Worm (Caenorhabditis elegans) whole organism, L1 larva: ENCODE data around the gene F11A10.6.

ENCODE experiments used
- C04F5.9 ChIP-seq: sonication (generic microtip); optimal IDR thresholded peaks from 2 replicates; lab custom pipeline; 2016; ENCODE audit warnings: missing genetic modification characterization, missing compliant biosample characterization
- C16A3.4 ChIP-seq: fragments of 150-350 bp; optimal IDR thresholded peaks from 2 replicates; lab custom pipeline; 2014; ENCODE audit warnings: missing biosample characterization, missing genetic modification characterization
- C34B4.2 ChIP-seq: sonication (generic microtip); optimal IDR thresholded peaks from 2 replicates; lab custom pipeline; 2017; ENCODE audit warnings: mild to moderate bottlenecking, missing genetic modification characterization, missing compliant biosample characterization
- F16B12.6 ChIP-seq: fragments of 150-350 bp; optimal IDR thresholded peaks from 2 replicates; lab custom pipeline; 2014; ENCODE audit warnings: missing biosample characterization, missing genetic modification characterization
- aha-1 ChIP-seq: fragments of 150-350 bp; optimal IDR thresholded peaks from 2 replicates; lab custom pipeline; 2014; ENCODE audit warnings: missing biosample characterization, missing genetic modification characterization
- alr-1 ChIP-seq: fragments of 200-800 bp; sonication (Bioruptor generic); optimal IDR thresholded peaks from 2 replicates; lab custom pipeline; 2018; ENCODE audit warnings: borderline replicate concordance, mild to moderate bottlenecking, missing genetic modification characterization, missing compliant biosample characterization
- blmp-1 ChIP-seq: fragments of 150-350 bp; optimal IDR thresholded peaks from 2 replicates; lab custom pipeline; 2014; ENCODE audit warnings: missing biosample characterization, missing genetic modification characterization
- ceh-82 ChIP-seq, 3 experiments: fragments of 150-350 bp in 1 of 3; sonication (generic microtip) in 2 of 3; optimal IDR thresholded peaks; 2 replicates each; lab custom pipeline; 2014 to 2017; ENCODE audit warnings: missing biosample characterization in 3 of 3, missing genetic modification characterization in 3 of 3
- ceh-88 ChIP-seq: fragments of 200-800 bp; sonication (Bioruptor generic); IDR thresholded peaks from 2 replicates; pipeline ENCODE4 v1.3.6; 2022; ENCODE audit warnings: missing genetic modification characterization, missing compliant biosample characterization
- ces-1 ChIP-seq: fragments of 150-350 bp; optimal IDR thresholded peaks from 2 replicates; lab custom pipeline; 2014; ENCODE audit warnings: missing biosample characterization, missing genetic modification reagents, missing genetic modification characterization
- efl-1 ChIP-seq, 4 experiments: fragments of 150-350 bp; optimal IDR thresholded peaks in 3 of 4; peaks in 1 of 4; 1 replicate in 1 of 4; 2 replicates in 3 of 4; lab custom pipeline; 2014; ENCODE audit warnings: missing biosample characterization in 2 of 4, missing genetic modification characterization in 2 of 4, missing genetic modification reagents in 2 of 4
- efl-3 ChIP-seq: fragments of 200-800 bp; sonication (Bioruptor generic); optimal IDR thresholded peaks from 2 replicates; lab custom pipeline; 2018; ENCODE audit warnings: mild to moderate bottlenecking, missing genetic modification characterization, missing compliant biosample characterization
- fkh-8 ChIP-seq: sonication (generic microtip); optimal IDR thresholded peaks from 2 replicates; lab custom pipeline; 2016; ENCODE audit warnings: mild to moderate bottlenecking, missing genetic modification characterization, missing compliant biosample characterization
- fos-1 ChIP-seq: fragments of 150-350 bp; optimal IDR thresholded peaks from 2 replicates; lab custom pipeline; 2014; ENCODE audit warnings: missing biosample characterization, missing genetic modification characterization
- grh-1 ChIP-seq: fragments of 200-800 bp; sonication (Bioruptor generic); IDR thresholded peaks from 2 replicates; pipeline ENCODE4 v1.3.6; 2022; ENCODE audit warnings: missing genetic modification reagents, missing genetic modification characterization, missing compliant biosample characterization
- hpl-2 ChIP-seq: fragments of 150-350 bp; optimal IDR thresholded peaks from 2 replicates; lab custom pipeline; 2014; ENCODE audit warnings: missing biosample characterization, missing genetic modification reagents, missing genetic modification characterization
- isw-1 ChIP-seq: fragments of 200-800 bp; sonication (Bioruptor generic); IDR thresholded peaks from 2 replicates; pipeline ENCODE4 v1.3.6; 2022; ENCODE audit warnings: missing genetic modification characterization, missing compliant biosample characterization
- lin-14 ChIP-seq: fragments of 200-800 bp; sonication (Bioruptor generic); optimal IDR thresholded peaks from 2 replicates; lab custom pipeline; 2018; ENCODE audit warnings: mild to moderate bottlenecking, missing genetic modification characterization, moderate library complexity, missing compliant biosample characterization
- lin-35 ChIP-seq, 2 experiments: fragments of 150-350 bp; optimal IDR thresholded peaks; 2 replicates each; lab custom pipeline; 2014; ENCODE audit warnings: missing biosample characterization in 2 of 2, missing genetic modification characterization in 2 of 2, missing genetic modification reagents in 2 of 2
- lin-39 ChIP-seq: fragments of 150-350 bp; optimal IDR thresholded peaks from 2 replicates; lab custom pipeline; 2014; ENCODE audit warnings: missing biosample characterization, missing genetic modification reagents, missing genetic modification characterization
- lir-3 ChIP-seq: sonication (generic microtip); optimal IDR thresholded peaks from 2 replicates; lab custom pipeline; 2016; ENCODE audit warnings: mild to moderate bottlenecking, missing genetic modification characterization, moderate library complexity, missing compliant biosample characterization; ENCODE audit not compliant: poor library complexity
- lsy-2 ChIP-seq, 2 experiments: fragments of 150-350 bp; optimal IDR thresholded peaks; 2 replicates each; lab custom pipeline; 2014; ENCODE audit warnings: missing biosample characterization in 2 of 2, missing genetic modification characterization in 2 of 2
- mab-9 ChIP-seq: fragments of 200-800 bp; sonication (Bioruptor generic); IDR thresholded peaks from 2 replicates; pipeline ENCODE4 v1.3.6; 2022; ENCODE audit warnings: missing genetic modification reagents, missing genetic modification characterization, missing compliant biosample characterization
- mdl-1 ChIP-seq, 2 experiments: fragments of 150-350 bp; optimal IDR thresholded peaks; 2 replicates each; lab custom pipeline; 2014 to 2017; ENCODE audit warnings: missing biosample characterization in 2 of 2, missing genetic modification characterization in 2 of 2, inconsistent platforms in 1 of 2
- mef-2 ChIP-seq: fragments of 150-350 bp; optimal IDR thresholded peaks from 2 replicates; lab custom pipeline; 2014; ENCODE audit warnings: missing biosample characterization, missing genetic modification characterization
- mep-1 ChIP-seq: fragments of 150-350 bp; optimal IDR thresholded peaks from 2 replicates; lab custom pipeline; 2014; ENCODE audit warnings: missing biosample characterization, missing genetic modification characterization
- nhr-11 ChIP-seq: fragments of 150-350 bp; optimal IDR thresholded peaks from 2 replicates; lab custom pipeline; 2014; ENCODE audit warnings: missing biosample characterization, missing genetic modification characterization
- nhr-12 ChIP-seq: sonication (generic microtip); optimal IDR thresholded peaks from 2 replicates; lab custom pipeline; 2017; ENCODE audit warnings: missing biosample characterization, missing genetic modification characterization
- nhr-20 ChIP-seq: sonication (generic microtip); optimal IDR thresholded peaks from 2 replicates; lab custom pipeline; 2016; ENCODE audit warnings: mild to moderate bottlenecking, missing genetic modification characterization, missing compliant biosample characterization
- nhr-28 ChIP-seq: fragments of 150-350 bp; optimal IDR thresholded peaks from 2 replicates; lab custom pipeline; 2014; ENCODE audit warnings: missing biosample characterization, missing genetic modification characterization
- nhr-47 ChIP-seq: sonication (generic microtip); optimal IDR thresholded peaks from 2 replicates; lab custom pipeline; 2016; ENCODE audit warnings: mild to moderate bottlenecking, missing genetic modification characterization, moderate library complexity, missing compliant biosample characterization
- nhr-71 ChIP-seq: sonication (generic microtip); optimal IDR thresholded peaks from 2 replicates; lab custom pipeline; 2016; ENCODE audit warnings: mild to moderate bottlenecking, missing genetic modification characterization, moderate library complexity, missing compliant biosample characterization
- nhr-85 ChIP-seq: sonication (generic microtip); peaks from one replicate; lab custom pipeline; 2016; ENCODE audit warnings: missing genetic modification characterization, inconsistent platforms, missing compliant biosample characterization
- nhr-90 ChIP-seq: sonication (generic microtip); optimal IDR thresholded peaks from 2 replicates; lab custom pipeline; 2016; ENCODE audit warnings: mild to moderate bottlenecking, missing genetic modification characterization, missing compliant biosample characterization; ENCODE audit not compliant: poor library complexity
- snpc-4 ChIP-seq: fragments of 150-350 bp; optimal IDR thresholded peaks from 2 replicates; lab custom pipeline; 2014; ENCODE audit warnings: missing biosample characterization, missing genetic modification characterization
- sup-37 ChIP-seq: fragments of 200-800 bp; sonication (Bioruptor generic); optimal IDR thresholded peaks from 2 replicates; lab custom pipeline; 2018; ENCODE audit warnings: mild to moderate bottlenecking, missing genetic modification characterization, missing compliant biosample characterization
- tbx-2 ChIP-seq: sonication (generic microtip); optimal IDR thresholded peaks from 2 replicates; lab custom pipeline; 2016; ENCODE audit warnings: missing genetic modification characterization, missing compliant biosample characterization
- tlp-1 ChIP-seq: fragments of 150-350 bp; optimal IDR thresholded peaks from 2 replicates; lab custom pipeline; 2014; ENCODE audit warnings: missing biosample characterization, missing genetic modification characterization
- unc-62 ChIP-seq: fragments of 150-350 bp; optimal IDR thresholded peaks from 2 replicates; lab custom pipeline; 2014; ENCODE audit warnings: missing biosample characterization, missing genetic modification reagents, missing genetic modification characterization
- unc-86 ChIP-seq: sonication (generic microtip); optimal IDR thresholded peaks from 2 replicates; lab custom pipeline; 2016; ENCODE audit warnings: missing genetic modification characterization, missing compliant biosample characterization
- ztf-4 ChIP-seq: fragments of 150-350 bp; optimal IDR thresholded peaks from 2 replicates; lab custom pipeline; 2014; ENCODE audit warnings: missing biosample characterization, missing genetic modification characterization

Gene F11A10.6

ce11 chrIV:12131308-12132072, 42.0 kb upstream of the F11A10.6 start (continued):
- TF ChIP-seq efl-1 (optimal IDR thresholded peaks at IDR 0.05; lab: Kevin White, UChicago) (no peak), efl-1 (GFP tag; optimal IDR thresholded peaks at IDR 0.05 in 1 of 2; lab: Kevin White, UChicago) (peak in 1 of 2 experiments; percentile 55), mab-9 (GFP tag; lab: Robert Waterston, UW) (no peak), nhr-11 (tag; lab: Kevin White, UChicago) (no peak), lin-39 (no peak), ces-1 (no peak), mep-1 (tag; lab: Kevin White, UChicago) (no peak), aha-1 (tag; lab: Kevin White, UChicago) (no peak), nhr-28 (tag; lab: Kevin White, UChicago) (no peak), isw-1 (GFP tag; lab: Robert Waterston, UW) (no peak), F16B12.6 (tag; lab: Kevin White, UChicago) (no peak)

ce11 chrIV:12129204-12129603, 39.8 kb upstream of the F11A10.6 start, which contains the start of gene lin-24:
Gene lin-24 (plus strand): TSS chrIV:12129504.
- TF ChIP-seq blmp-1 (tag; lab: Kevin White, UChicago) (no peak), nhr-12 (no peak), hpl-2 (GFP tag; lab: Kevin White, UChicago) (no peak), fkh-8 (tag; lab: Kevin White, UChicago) (no peak), efl-1 (optimal IDR thresholded peaks at IDR 0.05; lab: Kevin White, UChicago) (no peak), efl-1 (GFP tag; optimal IDR thresholded peaks at IDR 0.05 in 1 of 2; lab: Kevin White, UChicago) (peak in 1 of 2 experiments; percentile 11), efl-3 (GFP tag; lab: Kevin White, UChicago) (no peak), ztf-4 (tag; lab: Kevin White, UChicago) (no peak), snpc-4 (tag; lab: Kevin White, UChicago) (no peak)

ce11 chrIV:12128708-12129107, 39.3 kb upstream of the F11A10.6 start:
- TF ChIP-seq lin-14 (peak; percentile 23), lsy-2 (tag; optimal IDR thresholded peaks at IDR 0.05; lab: Kevin White, UChicago) (peak in 1 of 2 experiments; percentile 9), nhr-47 (peak; percentile 16), grh-1 (GFP tag; lab: Robert Waterston, UW) (no peak), mep-1 (tag; lab: Kevin White, UChicago) (peak; percentile 23), alr-1 (tag; lab: Kevin White, UChicago) (no peak), nhr-85 (tag; lab: Kevin White, UChicago) (peak; percentile 14)
- TF ChIP-seq, all 84 proteins: peak for 5

- peak in 1 of 2 experiments; percentile 48 for TF ChIP-seq lsy-2 (tag; optimal IDR thresholded peaks at IDR 0.05; lab: Kevin White, UChicago)
- TF ChIP-seq tbx-2 (tag; lab: Kevin White, UChicago), result no peak
- TF ChIP-seq efl-1 (optimal IDR thresholded peaks at IDR 0.05; lab: Kevin White, UChicago), result no peak
- TF ChIP-seq efl-1 (GFP tag; optimal IDR thresholded peaks at IDR 0.05 in 1 of 2; lab: Kevin White, UChicago), result peak in 1 of 2 experiments; percentile 76
- TF ChIP-seq nhr-90 (tag; lab: Kevin White, UChicago), result no peak
- TF ChIP-seq unc-62 (GFP tag; lab: Kevin White, UChicago), result no peak
- TF ChIP-seq nhr-85 (tag; lab: Kevin White, UChicago), result peak; percentile 60
- TF ChIP-seq C04F5.9 (tag; lab: Kevin White, UChicago), result no peak
- no peak for TF ChIP-seq sup-37 (GFP tag; lab: Kevin White, UChicago)
- TF ChIP-seq grh-1 (GFP tag; lab: Robert Waterston, UW), result no peak
- TF ChIP-seq efl-3 (GFP tag; lab: Kevin White, UChicago), result no peak
- TF ChIP-seq lin-35 (GFP tag; optimal IDR thresholded peaks at IDR 0.05; lab: Kevin White, UChicago), result no peak
- no peak for TF ChIP-seq tlp-1
- TF ChIP-seq mab-9 (GFP tag; lab: Robert Waterston, UW), result no peak
- TF ChIP-seq unc-86 (tag; lab: Kevin White, UChicago), result no peak
- TF ChIP-seq fos-1 (tag; lab: Kevin White, UChicago), result no peak
- no peak for TF ChIP-seq mef-2 (tag; lab: Kevin White, UChicago)
- no peak for TF ChIP-seq nhr-20 (tag; lab: Kevin White, UChicago)
- TF ChIP-seq ceh-88, result no peak
- no peak for TF ChIP-seq ces-1
- no peak for TF ChIP-seq C16A3.4 (tag; lab: Kevin White, UChicago)
- TF ChIP-seq F16B12.6 (tag; lab: Kevin White, UChicago), result no peak
- TF ChIP-seq lir-3 (tag; lab: Kevin White, UChicago), result no peak
- TF ChIP-seq mep-1 (tag; lab: Kevin White, UChicago), result no peak
- TF ChIP-seq lin-14, result peak; percentile 60
- no peak for TF ChIP-seq nhr-71
- TF ChIP-seq mdl-1 (tag; optimal IDR thresholded peaks at IDR 0.05; lab: Kevin White, UChicago), result peak in 1 of 2 experiments; percentile 26
- TF ChIP-seq ceh-82 (tag; optimal IDR thresholded peaks at IDR 0.05; lab: Kevin White, UChicago), result peak in 1 of 3 experiments; percentile 10
- no peak for TF ChIP-seq C34B4.2 (tag; lab: Kevin White, UChicago)
Observed at ce11 chrIV:12127838-12128237, 38.4 kb upstream of the F11A10.6 start.
